Worm (Caenorhabditis elegans) whole organism, L1 larva: ENCODE results near the gene R07A4.4.

Source experiments
- aha-1 ChIP-seq: fragments of 150-350 bp; optimal IDR thresholded peaks from 2 replicates; lab custom pipeline; 2014; ENCODE audit warnings: missing biosample characterization, missing genetic modification characterization
- blmp-1 ChIP-seq: fragments of 150-350 bp; optimal IDR thresholded peaks from 2 replicates; lab custom pipeline; 2014; ENCODE audit warnings: missing biosample characterization, missing genetic modification characterization
- elt-3 ChIP-seq, 6 experiments: fragments of 150-350 bp in 1 of 6; sonication (generic microtip); optimal IDR thresholded peaks; 2 replicates each; lab custom pipeline; 2017 to 2018; ENCODE audit warnings: missing biosample characterization in 6 of 6, missing genetic modification characterization in 6 of 6, inconsistent platforms in 1 of 6
- lin-15B ChIP-seq: fragments of 150-350 bp; sonication (generic microtip); optimal IDR thresholded peaks from 3 replicates; lab custom pipeline; 2014; ENCODE audit warnings: missing biosample characterization, missing genetic modification characterization
- nhr-20 ChIP-seq: sonication (generic microtip); optimal IDR thresholded peaks from 2 replicates; lab custom pipeline; 2016; ENCODE audit warnings: mild to moderate bottlenecking, missing genetic modification characterization, missing compliant biosample characterization
- nhr-77 ChIP-seq: fragments of 150-350 bp; optimal IDR thresholded peaks from 2 replicates; lab custom pipeline; 2014; ENCODE audit warnings: missing biosample characterization, missing genetic modification characterization
- nhr-85 ChIP-seq: sonication (generic microtip); peaks from one replicate; lab custom pipeline; 2016; ENCODE audit warnings: missing genetic modification characterization, inconsistent platforms, missing compliant biosample characterization
- pqm-1 ChIP-seq: sonication (generic microtip); optimal IDR thresholded peaks from 3 replicates; lab custom pipeline; 2017; ENCODE audit warnings: missing biosample characterization, missing genetic modification characterization
- rnt-1 ChIP-seq: sonication (generic microtip); optimal IDR thresholded peaks from 2 replicates; lab custom pipeline; 2016; ENCODE audit warnings: mild to moderate bottlenecking, missing genetic modification characterization, moderate library complexity, missing compliant biosample characterization
- snpc-4 ChIP-seq: fragments of 150-350 bp; optimal IDR thresholded peaks from 2 replicates; lab custom pipeline; 2014; ENCODE audit warnings: missing biosample characterization, missing genetic modification characterization
- sox-4 ChIP-seq: sonication (generic microtip); optimal IDR thresholded peaks from 2 replicates; lab custom pipeline; 2016; ENCODE audit warnings: missing genetic modification characterization, missing compliant biosample characterization
- unc-62 ChIP-seq: fragments of 150-350 bp; optimal IDR thresholded peaks from 2 replicates; lab custom pipeline; 2014; ENCODE audit warnings: missing biosample characterization, missing genetic modification reagents, missing genetic modification characterization

ce11 chrX:10770988-10771496 lies 13.5 kb upstream of the R07A4.4 start:
- peak; percentile 100 for TF ChIP-seq blmp-1 (tag; lab: Kevin White, UChicago)
- peak; percentile 29 for TF ChIP-seq snpc-4 (tag; lab: Kevin White, UChicago)
- TF ChIP-seq lin-15B (tag; lab: Kevin White, UChicago) = no peak
- TF ChIP-seq sox-4 = peak; percentile 75
- TF ChIP-seq aha-1 (tag; lab: Kevin White, UChicago) = peak; percentile 17
- TF ChIP-seq elt-3 (tag; optimal IDR thresholded peaks at IDR 0.05; lab: Kevin White, UChicago) = peak in 3 of 6 experiments; percentile 4 to 95 (median 73)
- no peak for TF ChIP-seq pqm-1
- no peak for TF ChIP-seq unc-62 (GFP tag; lab: Kevin White, UChicago)
- peak; percentile 98 for TF ChIP-seq nhr-20 (tag; lab: Kevin White, UChicago)
- TF ChIP-seq nhr-77 (tag; lab: Kevin White, UChicago) = peak; percentile 71
- TF ChIP-seq nhr-85 (tag; lab: Kevin White, UChicago) = peak; percentile 97
- TF ChIP-seq rnt-1 (tag; lab: Kevin White, UChicago) = peak; percentile 81
